Worm (Caenorhabditis elegans): ENCODE results near the gene pgp-9.

The pgp-9 gene

ce11 chrV:17773108-17773507 is 17.4 kb downstream of the pgp-9 start, which contains the start of gene sre-21:
sre-21 (minus strand) TSS chrV:17773208.
- TF ChIP-seq B0310.2 (tag; optimal IDR thresholded peaks at IDR 0.05) (no peak), F13C5.2 (tag; optimal IDR thresholded peaks at IDR 0.05) (no peak), tbx-11 (GFP tag; IDR thresholded peaks at IDR 0.05) (no peak), pes-1 (GFP tag; IDR thresholded peaks at IDR 0.05) (no peak), ceh-13 (GFP tag; optimal IDR thresholded peaks at IDR 0.05) (no peak), ama-1 (optimal IDR thresholded peaks at IDR 0.05) (no peak)

DNA sequence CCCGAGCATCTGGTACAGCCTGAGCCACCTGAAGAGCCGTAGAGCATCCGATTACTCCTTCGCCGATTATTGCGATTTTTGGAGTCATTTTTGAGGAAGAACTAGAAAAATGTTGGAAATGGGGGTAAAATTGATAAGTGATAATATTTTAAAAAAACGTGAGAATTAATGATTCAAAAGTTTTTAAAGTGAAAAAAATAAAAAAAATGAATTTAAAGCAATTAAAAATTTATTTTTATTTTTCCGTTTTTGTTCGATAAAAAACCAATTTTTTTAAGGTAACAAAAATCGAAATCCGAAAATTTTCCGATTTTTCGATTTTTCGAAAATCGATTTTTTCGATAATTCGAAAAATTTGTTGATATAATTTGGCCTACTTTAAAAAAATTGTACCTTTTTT is 21.4 kb downstream of the pgp-9 start, which contains the start of gene ddo-1:
TSS of gene ddo-1 (minus strand) at position 101 of the 400 bp plus-strand sequence.
- TF ChIP-seq tbx-37 (GFP tag; conservative IDR thresholded peaks at IDR 0.05), result no peak
- no peak for TF ChIP-seq tbx-11 (GFP tag; IDR thresholded peaks at IDR 0.05)
- TF ChIP-seq pes-1 (GFP tag; IDR thresholded peaks at IDR 0.05), result no peak
- TF ChIP-seq ceh-13 (GFP tag; optimal IDR thresholded peaks at IDR 0.05), result no peak
- no peak for TF ChIP-seq flt-1 (GFP tag; IDR thresholded peaks at IDR 0.05)
- no peak for TF ChIP-seq B0310.2 (tag; optimal IDR thresholded peaks at IDR 0.05)
- TF ChIP-seq hnd-1 (tag; optimal IDR thresholded peaks at IDR 0.05), result no peak
- TF ChIP-seq ceh-36 (tag; optimal IDR thresholded peaks at IDR 0.05), result no peak
- TF ChIP-seq aly-1 (tag; optimal IDR thresholded peaks at IDR 0.05), result no peak
- TF ChIP-seq tra-4 (tag; optimal IDR thresholded peaks at IDR 0.05), result no peak
- TF ChIP-seq hmg-4 (GFP tag; optimal IDR thresholded peaks at IDR 0.05), result no peak
- no peak for TF ChIP-seq ama-1 (optimal IDR thresholded peaks at IDR 0.05)
- no peak for TF ChIP-seq hmbx-1 (tag; optimal IDR thresholded peaks at IDR 0.05)
- no peak for TF ChIP-seq F13C5.2 (tag; optimal IDR thresholded peaks at IDR 0.05)
- no peak for TF ChIP-seq sea-1 (GFP tag; conservative IDR thresholded peaks at IDR 0.05)

DNA sequence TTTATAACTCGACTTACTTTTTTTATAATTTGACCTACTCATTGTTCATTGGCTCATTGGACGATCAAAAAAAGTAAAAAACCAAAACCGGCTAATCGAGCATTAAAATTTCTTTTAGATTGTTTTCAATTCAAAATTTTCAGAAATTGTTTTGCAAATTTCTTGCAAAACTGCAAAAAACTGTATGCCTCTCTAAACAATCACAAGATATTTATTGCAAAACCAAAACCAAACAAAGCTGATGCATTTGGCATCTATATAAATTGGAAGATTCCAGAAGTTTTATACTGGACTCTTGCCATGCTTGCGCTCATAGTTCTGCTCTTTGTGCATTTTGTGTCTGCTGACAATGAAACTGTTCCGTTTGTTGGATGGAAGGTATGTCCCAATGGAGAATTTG is 21.9 kb downstream of the pgp-9 start, which contains the start of gene C47A10.12:
TSS of gene C47A10.12 (plus strand) at position 301 of the 400 bp plus-strand sequence.
- TF ChIP-seq hmg-4 (GFP tag; optimal IDR thresholded peaks at IDR 0.05), result no peak
- no peak for TF ChIP-seq ceh-13 (GFP tag; optimal IDR thresholded peaks at IDR 0.05)
- TF ChIP-seq ama-1 (optimal IDR thresholded peaks at IDR 0.05), result no peak
- TF ChIP-seq scrt-1 (GFP tag; IDR thresholded peaks at IDR 0.05), result no peak
- no peak for TF ChIP-seq hnd-1 (tag; optimal IDR thresholded peaks at IDR 0.05)
- TF ChIP-seq ets-7 (tag; optimal IDR thresholded peaks at IDR 0.05), result no peak
- TF ChIP-seq pes-1 (GFP tag; IDR thresholded peaks at IDR 0.05), result no peak
- TF ChIP-seq tbx-11 (GFP tag; IDR thresholded peaks at IDR 0.05), result no peak
- no peak for TF ChIP-seq ceh-36 (tag; optimal IDR thresholded peaks at IDR 0.05)
- no peak for TF ChIP-seq flt-1 (GFP tag; IDR thresholded peaks at IDR 0.05)
- TF ChIP-seq B0310.2 (tag; optimal IDR thresholded peaks at IDR 0.05), result no peak
- TF ChIP-seq tra-4 (tag; optimal IDR thresholded peaks at IDR 0.05), result no peak
- TF ChIP-seq sea-1 (GFP tag; conservative IDR thresholded peaks at IDR 0.05), result no peak
- no peak for TF ChIP-seq F13C5.2 (tag; optimal IDR thresholded peaks at IDR 0.05)
- TF ChIP-seq hmbx-1 (tag; optimal IDR thresholded peaks at IDR 0.05), result no peak

- TF ChIP-seq tbx-11 (GFP tag; IDR thresholded peaks at IDR 0.05), result no peak
- TF ChIP-seq ceh-13 (GFP tag; optimal IDR thresholded peaks at IDR 0.05), result no peak
- TF ChIP-seq F13C5.2 (tag; optimal IDR thresholded peaks at IDR 0.05), result no peak
- no peak for TF ChIP-seq aly-1 (tag; optimal IDR thresholded peaks at IDR 0.05)
- no peak for TF ChIP-seq sea-1 (GFP tag; conservative IDR thresholded peaks at IDR 0.05)
- TF ChIP-seq tra-4 (tag; optimal IDR thresholded peaks at IDR 0.05), result no peak
- TF ChIP-seq ama-1 (optimal IDR thresholded peaks at IDR 0.05), result no peak
- TF ChIP-seq B0310.2 (tag; optimal IDR thresholded peaks at IDR 0.05), result no peak
- no peak for TF ChIP-seq pes-1 (GFP tag; IDR thresholded peaks at IDR 0.05)
- TF ChIP-seq hnd-1 (tag; optimal IDR thresholded peaks at IDR 0.05), result no peak
- TF ChIP-seq hmbx-1 (tag; optimal IDR thresholded peaks at IDR 0.05), result no peak
- TF ChIP-seq hmg-4 (GFP tag; optimal IDR thresholded peaks at IDR 0.05), result no peak
- no peak for TF ChIP-seq ceh-36 (tag; optimal IDR thresholded peaks at IDR 0.05)
- TF ChIP-seq tbx-37 (GFP tag; conservative IDR thresholded peaks at IDR 0.05), result no peak
- no peak for TF ChIP-seq flt-1 (GFP tag; IDR thresholded peaks at IDR 0.05)
- no peak for TF ChIP-seq ets-7 (tag; optimal IDR thresholded peaks at IDR 0.05)
Observed at ce11 chrV:17780285-17780684, 24.6 kb downstream of the pgp-9 start.

ce11 chrV:17783542-17783941 is 27.9 kb downstream of the pgp-9 start, which contains the start of gene srab-12:
srab-12 (minus strand) TSS chrV:17783642.
- TF ChIP-seq tbx-11 (GFP tag; IDR thresholded peaks at IDR 0.05), result no peak
- TF ChIP-seq sea-1 (GFP tag; conservative IDR thresholded peaks at IDR 0.05), result no peak
- TF ChIP-seq ceh-36 (tag; optimal IDR thresholded peaks at IDR 0.05), result no peak

DNA sequence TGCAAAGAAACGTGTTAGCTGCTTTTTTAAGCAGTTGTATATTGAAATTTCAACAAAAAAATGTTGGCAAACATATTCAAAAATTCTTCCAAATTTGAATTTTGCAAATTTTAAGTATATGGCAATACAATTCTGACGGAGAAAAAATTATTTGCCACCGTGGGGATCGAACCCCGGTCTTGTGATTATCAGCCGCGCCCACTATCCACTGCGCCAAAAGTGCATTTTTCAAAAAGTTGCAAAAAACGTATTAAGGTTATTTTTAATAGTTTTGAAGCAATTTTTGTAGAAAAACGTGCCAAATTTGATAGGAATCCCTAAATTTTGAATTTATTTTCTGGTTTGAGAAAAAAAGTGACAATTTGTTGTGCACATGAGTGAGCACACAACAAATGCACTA is 28.7 kb downstream of the pgp-9 start:
- TF ChIP-seq B0310.2 (tag; optimal IDR thresholded peaks at IDR 0.05), result no peak
- no peak for TF ChIP-seq F13C5.2 (tag; optimal IDR thresholded peaks at IDR 0.05)
- TF ChIP-seq ceh-36 (tag; optimal IDR thresholded peaks at IDR 0.05), result no peak
- TF ChIP-seq hmg-4 (GFP tag; optimal IDR thresholded peaks at IDR 0.05), result no peak
- TF ChIP-seq hnd-1 (tag; optimal IDR thresholded peaks at IDR 0.05), result no peak
- no peak for TF ChIP-seq flt-1 (GFP tag; IDR thresholded peaks at IDR 0.05)
- no peak for TF ChIP-seq hmbx-1 (tag; optimal IDR thresholded peaks at IDR 0.05)
- TF ChIP-seq tbx-11 (GFP tag; IDR thresholded peaks at IDR 0.05), result no peak
- no peak for TF ChIP-seq tbx-37 (GFP tag; conservative IDR thresholded peaks at IDR 0.05)
- TF ChIP-seq ceh-13 (GFP tag; optimal IDR thresholded peaks at IDR 0.05), result no peak
- TF ChIP-seq ama-1 (optimal IDR thresholded peaks at IDR 0.05), result no peak
- no peak for TF ChIP-seq pes-1 (GFP tag; IDR thresholded peaks at IDR 0.05)
- TF ChIP-seq tra-4 (tag; optimal IDR thresholded peaks at IDR 0.05), result no peak
- TF ChIP-seq scrt-1 (GFP tag; IDR thresholded peaks at IDR 0.05), result no peak
- no peak for TF ChIP-seq aly-1 (tag; optimal IDR thresholded peaks at IDR 0.05)
- TF ChIP-seq ets-7 (tag; optimal IDR thresholded peaks at IDR 0.05), result no peak
- TF ChIP-seq sea-1 (GFP tag; conservative IDR thresholded peaks at IDR 0.05), result no peak

ce11 chrV:17790191-17790590 is 34.5 kb downstream of the pgp-9 start, which contains the start of gene srh-290:
srh-290 (plus strand) TSS chrV:17790491.
- no peak for TF ChIP-seq ets-7 (tag; optimal IDR thresholded peaks at IDR 0.05)
- TF ChIP-seq hnd-1 (tag; optimal IDR thresholded peaks at IDR 0.05), result no peak
- no peak for TF ChIP-seq ceh-36 (tag; optimal IDR thresholded peaks at IDR 0.05)
- TF ChIP-seq hmbx-1 (tag; optimal IDR thresholded peaks at IDR 0.05), result no peak
- TF ChIP-seq flt-1 (GFP tag; IDR thresholded peaks at IDR 0.05), result no peak
- no peak for TF ChIP-seq sea-1 (GFP tag; conservative IDR thresholded peaks at IDR 0.05)
- no peak for TF ChIP-seq ama-1 (optimal IDR thresholded peaks at IDR 0.05)
- no peak for TF ChIP-seq tra-4 (tag; optimal IDR thresholded peaks at IDR 0.05)
- TF ChIP-seq tbx-11 (GFP tag; IDR thresholded peaks at IDR 0.05), result no peak
- no peak for TF ChIP-seq tbx-37 (GFP tag; conservative IDR thresholded peaks at IDR 0.05)
- no peak for TF ChIP-seq hmg-4 (GFP tag; optimal IDR thresholded peaks at IDR 0.05)
- no peak for TF ChIP-seq scrt-1 (GFP tag; IDR thresholded peaks at IDR 0.05)
- TF ChIP-seq aly-1 (tag; optimal IDR thresholded peaks at IDR 0.05), result no peak
